Worm (Caenorhabditis elegans) whole organism, young adult: ENCODE results near the gene gcy-20.

ENCODE experiments used
- egl-44 ChIP-seq: fragments of 200-800 bp; sonication (Bioruptor generic); IDR thresholded peaks from 2 replicates; pipeline ENCODE4 v1.3.6; 2022; ENCODE audit warnings: missing genetic modification reagents, missing genetic modification characterization, missing compliant biosample characterization
- hlh-12 ChIP-seq: sonication (generic microtip); optimal IDR thresholded peaks from 2 replicates; lab custom pipeline; 2016; ENCODE audit warnings: missing genetic modification characterization, missing compliant biosample characterization

DNA sequence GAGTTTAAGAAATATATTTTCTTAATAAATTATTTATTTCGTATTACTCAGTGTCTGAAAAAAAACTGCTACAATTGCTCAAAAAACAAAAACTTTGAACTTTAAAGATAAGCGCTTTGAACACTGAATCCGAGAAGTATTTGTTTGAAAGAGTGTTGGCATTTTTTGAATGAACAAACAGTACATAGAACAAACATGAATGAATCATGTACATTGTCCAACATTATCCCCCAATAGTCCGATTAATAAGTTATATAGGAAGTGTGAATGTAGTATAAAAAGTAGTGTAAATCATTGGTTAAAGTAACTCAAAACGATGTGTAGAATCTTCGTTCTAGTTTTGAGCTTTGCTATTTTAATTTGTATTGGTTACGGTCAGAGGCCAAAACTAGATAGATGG, 51.9 kb downstream of the gcy-20 start, which contains the start of gene F11A5.17:
- TF ChIP-seq egl-44 (GFP tag; lab: Robert Waterston, UW) (no peak), hlh-12 (tag; lab: Kevin White, UChicago) (no peak)
